Fruit fly (Drosophila melanogaster) whole organism, prepupa: ENCODE results near the gene Faa.

Experiments used
- CG10631 ChIP-seq: fragments of 200-800 bp; sonication (Bioruptor generic); optimal IDR thresholded peaks from 2 replicates; lab custom pipeline; 2016; ENCODE audit warnings: missing biosample characterization, missing genetic modification characterization
- CG32006 ChIP-seq: fragments of 200-800 bp; sonication (Bioruptor generic); optimal IDR thresholded peaks from 3 replicates; lab custom pipeline; 2017; ENCODE audit warnings: missing biosample characterization, mild to moderate bottlenecking, missing genetic modification characterization
- CG6163 ChIP-seq: fragments of 200-800 bp; sonication (Bioruptor generic); IDR thresholded peaks from 3 replicates; pipeline ENCODE4 v1.3.6; 2022; ENCODE audit warnings: missing biosample characterization, missing genetic modification characterization
- Hr4 ChIP-seq: fragments of 200-800 bp; sonication (Bioruptor generic); optimal IDR thresholded peaks from 3 replicates; lab custom pipeline; 2016; ENCODE audit warnings: missing biosample characterization, missing genetic modification characterization
- Lpt ChIP-seq: fragments of 200-800 bp; sonication (Bioruptor generic); optimal IDR thresholded peaks from 3 replicates; lab custom pipeline; 2016; ENCODE audit warnings: missing biosample characterization, missing genetic modification characterization
- lz ChIP-seq: fragments of 200-800 bp; sonication (Bioruptor generic); optimal IDR thresholded peaks from 3 replicates; lab custom pipeline; 2016; ENCODE audit warnings: missing biosample characterization, missing genetic modification characterization

dm6 chr3L:4092705-4093257 lies 19.0 kb upstream of the Faa start, which contains the start of gene CG14990:
- no peak for TF ChIP-seq CG6163 (GFP tag; lab: Robert Waterston, UW)
- no peak for TF ChIP-seq CG10631 (GFP tag; lab: Kevin White, UChicago)
- TF ChIP-seq CG32006 (GFP tag; lab: Kevin White, UChicago) = no peak
- no peak for TF ChIP-seq Hr4 (GFP tag; lab: Kevin White, UChicago)
- TF ChIP-seq Lpt (GFP tag; lab: Kevin White, UChicago) = no peak
- no peak for TF ChIP-seq lz
